Fruit fly (Drosophila melanogaster): ENCODE results near the gene Or85f.

Gene Or85f

DNA sequence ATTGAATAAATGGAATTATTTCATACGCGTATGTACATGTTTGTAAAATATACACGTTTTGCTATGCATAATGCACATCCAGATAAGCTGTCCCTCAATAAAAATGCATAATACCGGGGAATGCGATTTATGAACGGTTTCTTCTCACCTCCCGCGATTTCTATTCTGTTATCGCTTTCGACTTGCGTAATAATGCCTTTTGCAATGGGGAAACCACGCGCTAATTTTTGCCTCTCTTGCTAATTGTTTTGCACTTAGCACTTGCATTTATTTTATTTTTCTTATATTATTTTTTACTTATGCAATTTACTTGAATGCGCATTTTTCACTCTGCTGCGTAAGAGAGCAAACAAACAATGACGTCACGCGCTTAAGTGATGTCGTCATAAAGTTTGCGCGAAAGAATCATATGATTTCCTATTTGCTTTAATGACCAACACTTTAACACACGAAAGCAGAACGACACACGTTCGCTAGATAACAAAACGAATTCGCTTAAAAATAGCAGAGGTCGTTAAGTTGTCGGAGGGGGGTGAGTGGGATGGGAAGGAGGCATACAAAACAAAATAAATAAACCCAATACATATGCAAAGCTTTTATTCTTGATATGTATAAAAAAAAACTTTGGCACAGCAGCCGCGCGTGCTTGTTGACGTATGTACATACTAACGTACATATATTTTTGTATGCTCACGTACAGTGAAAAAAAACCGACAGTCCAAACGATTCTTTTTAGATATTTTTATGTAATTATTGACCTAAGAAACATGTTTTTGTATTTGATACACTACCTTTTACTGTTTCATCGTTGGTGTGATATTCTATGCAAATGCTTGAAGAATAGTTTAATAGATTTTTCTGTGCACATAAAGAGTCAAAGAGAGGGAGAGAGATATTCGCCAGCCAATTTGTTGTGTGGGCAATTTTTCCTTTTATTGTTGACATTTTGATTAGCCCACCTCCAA is 46.3 kb upstream of the Or85f start (continued):
- TF ChIP-seq amos (GFP tag; IDR thresholded peaks at IDR 0.05; ENCODE audit: partially characterized antibody) (no peak), CG9932 (GFP tag; IDR thresholded peaks at IDR 0.05) (no peak), CG6854 (GFP tag; optimal IDR thresholded peaks at IDR 0.05) (peak; percentile 59), CG31365 (tag; optimal IDR thresholded peaks at IDR 0.05) (no peak), pfk (GFP tag; optimal IDR thresholded peaks at IDR 0.05) (peak; percentile 27), Asciz (GFP tag; optimal IDR thresholded peaks at IDR 0.05) (peak; percentile 20), az2 (GFP tag; optimal IDR thresholded peaks at IDR 0.05) (peak; percentile 59), pnt (GFP tag; optimal IDR thresholded peaks at IDR 0.05) (no peak), rib (GFP tag; IDR thresholded peaks at IDR 0.05) (no peak), inv (GFP tag; IDR thresholded peaks at IDR 0.05; ENCODE audit: partially characterized antibody) (no peak), Six4 (GFP tag; optimal IDR thresholded peaks at IDR 0.05) (no peak), dmrt11E (tag; optimal IDR thresholded peaks at IDR 0.05) (no peak), trh (GFP tag; optimal IDR thresholded peaks at IDR 0.05) (no peak), Tbp (GFP tag; optimal IDR thresholded peaks at IDR 0.05) (no peak), CG10654 (GFP tag; optimal IDR thresholded peaks at IDR 0.05) (peak; percentile 14), ci (GFP tag; IDR thresholded peaks at IDR 0.05) (no peak), CG7987 (GFP tag; optimal IDR thresholded peaks at IDR 0.05) (peak; percentile 89), ATbp (GFP tag; optimal IDR thresholded peaks at IDR 0.05) (no peak), CG9609 (GFP tag; optimal IDR thresholded peaks at IDR 0.05) (no peak), Bgb (GFP tag; IDR thresholded peaks at IDR 0.05; ENCODE audit: partially characterized antibody) (no peak), CG7357 (GFP tag; IDR thresholded peaks at IDR 0.05) (peak; percentile 55; the same call in 1 of the 3 replicates), Deaf1 (tag; optimal IDR thresholded peaks at IDR 0.05) (peak; percentile 63), CrebB (tag; optimal IDR thresholded peaks at IDR 0.05) (peak; percentile 6), CG6765 (GFP tag; optimal IDR thresholded peaks at IDR 0.05) (peak; percentile 77), CG12391 (tag; optimal IDR thresholded peaks at IDR 0.05) (peak; percentile 59), CG5245 (GFP tag; optimal IDR thresholded peaks at IDR 0.05) (peak; percentile 4), Sin3A (optimal IDR thresholded peaks at IDR 0.05) (no peak), CG30403 (GFP tag; optimal IDR thresholded peaks at IDR 0.05) (peak; percentile 54), Doc3 (GFP tag; IDR thresholded peaks at IDR 0.05; ENCODE audit: partially characterized antibody) (no peak), Lim3 (GFP tag; IDR thresholded peaks at IDR 0.05) (no peak), zen2 (GFP tag; IDR thresholded peaks at IDR 0.05; ENCODE audit: partially characterized antibody) (no peak), knrl (GFP tag; IDR thresholded peaks at IDR 0.05; ENCODE audit: partially characterized antibody) (no peak), NFAT (GFP tag; IDR thresholded peaks at IDR 0.05) (no peak), CG32532 (GFP tag; IDR thresholded peaks at IDR 0.05) (no peak), Nf-YA (GFP tag; IDR thresholded peaks at IDR 0.05) (no peak), zf30C (GFP tag; optimal IDR thresholded peaks at IDR 0.05) (peak; percentile 66), Dip2 (GFP tag; IDR thresholded peaks at IDR 0.05) (no peak), Xrp1 (GFP tag; IDR thresholded peaks at IDR 0.05) (no peak), Myb (GFP tag; optimal IDR thresholded peaks at IDR 0.05) (no peak), CG17359 (tag; optimal IDR thresholded peaks at IDR 0.05) (peak; percentile 54), MBD-R2 (GFP tag; IDR thresholded peaks at IDR 0.05) (no peak), h (optimal IDR thresholded peaks at IDR 0.05) (no peak), CG16815 (GFP tag; optimal IDR thresholded peaks at IDR 0.05) (peak; percentile 27), HLH4C (GFP tag; IDR thresholded peaks at IDR 0.05; ENCODE audit: partially characterized antibody) (no peak), ken (GFP tag; IDR thresholded peaks at IDR 0.05) (no peak), Doc2 (GFP tag; IDR thresholded peaks at IDR 0.05) (no peak), CG1529 (GFP tag; optimal IDR thresholded peaks at IDR 0.05) (no peak), CG9876 (GFP tag; optimal IDR thresholded peaks at IDR 0.05) (peak; percentile 24), Vsx1 (GFP tag; optimal IDR thresholded peaks at IDR 0.05) (peak; percentile 65), pb (GFP tag; optimal IDR thresholded peaks at IDR 0.05) (peak; percentile 43)
